Fruit fly (Drosophila melanogaster) whole organism, embryonic: Measurements from ENCODE around the gene hdly.

ENCODE experiments used
- BtbVII ChIP-seq: fragments of 200-800 bp; sonication (Bioruptor generic); optimal IDR thresholded peaks from 3 replicates; lab custom pipeline; 2017; ENCODE audit warnings: missing biosample characterization, mild to moderate bottlenecking, missing genetic modification characterization
- CG11696 ChIP-seq: fragments of 200-800 bp; sonication (Bioruptor generic); IDR thresholded peaks from 2 replicates; pipeline ENCODE4 v1.3.6; 2022; ENCODE audit warnings: missing biosample characterization, missing genetic modification characterization
- CG2889 ChIP-seq: fragments of 200-800 bp; sonication (Bioruptor generic); IDR thresholded peaks from 3 replicates; pipeline ENCODE4 v1.3.6; 2022; ENCODE audit warnings: missing biosample characterization, missing genetic modification characterization
- CG4404 ChIP-seq: fragments of 200-800 bp; sonication (Bioruptor generic); IDR thresholded peaks from 2 replicates; pipeline ENCODE4 v1.3.6; 2022; ENCODE audit warnings: missing biosample characterization, missing genetic modification characterization
- Dll ChIP-seq: fragments of 200-800 bp; sonication (Bioruptor generic); IDR thresholded peaks from 4 replicates; pipeline ENCODE4 v1.3.6; 2022; ENCODE audit warnings: missing biosample characterization, missing genetic modification characterization; ENCODE audit not compliant: partially characterized antibody
- br ChIP-seq: fragments of >200 bp; optimal IDR thresholded peaks from 2 replicates; lab custom pipeline; 2017
- crp ChIP-seq, 2 experiments: fragments of 200-800 bp; sonication (Bioruptor generic); optimal IDR thresholded peaks; 2 replicates in 1 of 2; 3 replicates in 1 of 2; lab custom pipeline; 2017; ENCODE audit warnings: missing biosample characterization in 2 of 2, missing genetic modification characterization in 2 of 2, mild to moderate bottlenecking in 1 of 2, moderate library complexity in 1 of 2
- gcm2 ChIP-seq: fragments of 200-800 bp; sonication (Bioruptor generic); optimal IDR thresholded peaks from 2 replicates; lab custom pipeline; 2016; ENCODE audit warnings: missing biosample characterization, missing genetic modification characterization
- ro ChIP-seq: fragments of 200-800 bp; sonication (Bioruptor generic); IDR thresholded peaks from 2 replicates; pipeline ENCODE4 v1.3.6; 2022; ENCODE audit warnings: missing biosample characterization, missing genetic modification characterization
- stc ChIP-seq: fragments of 200-800 bp; sonication (Bioruptor generic); IDR thresholded peaks from 2 replicates; pipeline ENCODE4 v1.3.6; 2022; ENCODE audit warnings: missing biosample characterization, missing genetic modification characterization

dm6 chr3R:20976649-20977048 is 62.6 kb downstream of the hdly start:
- TF ChIP-seq BtbVII (GFP tag; lab: Kevin White, UChicago) (no peak), CG11696 (no peak), CG2889 (no peak), Dll (GFP tag; lab: Robert Waterston, UW) (no peak), crp (GFP tag; optimal IDR thresholded peaks at IDR 0.05; lab: Kevin White, UChicago) (no peak), gcm2 (GFP tag; lab: Kevin White, UChicago) (no peak), br (lab: Kevin White, UChicago) (no peak), CG4404 (GFP tag; lab: Robert Waterston, UW) (no peak), stc (no peak), ro (GFP tag; lab: Robert Waterston, UW) (no peak)
